Worm (Caenorhabditis elegans): ENCODE results near the gene fkh-7.

The fkh-7 gene

ce11 chrIV:5572693-5573092, 11.8 kb upstream of the fkh-7 start:
- TF ChIP-seq ceh-27 (GFP tag; optimal IDR thresholded peaks at IDR 0.05) (no peak), nhr-90 (tag; optimal IDR thresholded peaks at IDR 0.05) (no peak), ets-4 (GFP tag; optimal IDR thresholded peaks at IDR 0.05) (no peak), rpc-1 (optimal IDR thresholded peaks at IDR 0.05) (no peak), rpc-1 (tag; optimal IDR thresholded peaks at IDR 0.05) (no peak), unc-130 (GFP tag; optimal IDR thresholded peaks at IDR 0.05) (no peak), F52B5.7 (tag; optimal IDR thresholded peaks at IDR 0.05) (no peak), cebp-2 (GFP tag; IDR thresholded peaks at IDR 0.05) (no peak), rec-8 (tag; optimal IDR thresholded peaks at IDR 0.05) (no peak), ztf-26 (tag; optimal IDR thresholded peaks at IDR 0.05) (no peak), B0336.3 (GFP tag; IDR thresholded peaks at IDR 0.05) (no peak), lir-1 (GFP tag; conservative IDR thresholded peaks at IDR 0.05) (no peak), lsy-27 (tag; optimal IDR thresholded peaks at IDR 0.05; ENCODE audit: borderline replicate concordance, insufficient read depth) (no peak), C17E4.6 (GFP tag; IDR thresholded peaks at IDR 0.05) (no peak), snpc-4 (GFP tag; optimal IDR thresholded peaks at IDR 0.05) (no peak), snpc-4 (tag; optimal IDR thresholded peaks at IDR 0.05) (no peak), ceh-79 (tag; optimal IDR thresholded peaks at IDR 0.05) (no peak), D2030.7 (GFP tag; IDR thresholded peaks at IDR 0.05) (no peak)

- TF ChIP-seq unc-130 (GFP tag; optimal IDR thresholded peaks at IDR 0.05) (no peak), ztf-28 (GFP tag; IDR thresholded peaks at IDR 0.05) (no peak), xnd-1 (tag; optimal IDR thresholded peaks at IDR 0.05) (no peak)
Observed at ce11 chrIV:5574033-5574432, 10.5 kb upstream of the fkh-7 start, which contains the start of gene T12E12.6. Gene T12E12.6 (minus strand): TSS chrIV:5574133.

DNA sequence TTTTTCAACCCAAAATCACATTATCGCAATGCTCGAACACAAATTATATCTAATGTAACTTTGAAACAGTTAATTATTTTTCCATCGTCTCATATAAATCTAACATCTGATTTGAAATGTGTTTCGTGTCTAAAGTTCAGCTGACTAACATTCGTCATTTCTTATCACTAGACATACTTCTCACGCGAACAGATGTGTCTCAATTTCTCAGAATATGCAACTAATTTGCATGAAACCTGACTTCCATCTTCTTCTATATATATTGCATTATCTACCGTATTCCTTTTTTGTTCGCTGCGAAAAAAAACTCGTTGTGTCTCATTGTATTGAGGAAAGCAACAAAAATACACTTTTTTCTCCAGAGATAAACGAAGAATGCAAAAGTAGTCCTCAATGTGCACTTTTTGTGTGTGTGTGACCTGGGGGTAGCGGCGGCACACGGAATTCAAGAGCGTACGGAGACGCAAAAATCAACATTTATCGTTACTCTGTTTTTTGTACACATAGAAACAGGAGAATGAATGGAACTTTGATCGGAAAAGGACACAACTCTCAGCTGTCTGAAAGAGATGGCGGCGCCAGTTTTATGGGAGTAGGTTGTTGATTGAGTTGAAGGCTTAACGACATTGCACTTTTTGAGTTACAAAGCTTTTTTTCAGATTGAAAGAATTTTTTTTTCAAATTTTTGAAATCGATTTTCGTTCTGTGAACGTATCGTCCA, 3.7 kb upstream of the fkh-7 start:
- no peak for TF ChIP-seq C06A6.2 (GFP tag; conservative IDR thresholded peaks at IDR 0.05)
- TF ChIP-seq attf-5 (GFP tag; optimal IDR thresholded peaks at IDR 0.05) = no peak
- TF ChIP-seq B0035.1 (tag; optimal IDR thresholded peaks at IDR 0.05) = no peak
- TF ChIP-seq dox-1 (GFP tag; IDR thresholded peaks at IDR 0.05) = no peak
- no peak for TF ChIP-seq nhr-120 (GFP tag; IDR thresholded peaks at IDR 0.05)
- TF ChIP-seq nhr-179 (tag; optimal IDR thresholded peaks at IDR 0.05) = no peak
- no peak for TF ChIP-seq ztf-6 (GFP tag; IDR thresholded peaks at IDR 0.05)
- TF ChIP-seq nfya-1 (tag; optimal IDR thresholded peaks at IDR 0.05; ENCODE audit: borderline replicate concordance, insufficient read depth) = no peak
- TF ChIP-seq ztf-22 (GFP tag; optimal IDR thresholded peaks at IDR 0.05) = no peak
- no peak for TF ChIP-seq lir-1 (GFP tag; conservative IDR thresholded peaks at IDR 0.05)
- no peak for TF ChIP-seq ama-1 (optimal IDR thresholded peaks at IDR 0.05)
- TF ChIP-seq ama-1 (GFP tag; optimal IDR thresholded peaks at IDR 0.05) = no peak
- TF ChIP-seq lag-1 (GFP tag; IDR thresholded peaks at IDR 0.05) = no peak
- no peak for TF ChIP-seq chd-7 (tag; optimal IDR thresholded peaks at IDR 0.05)
- no peak for TF ChIP-seq bed-2 (GFP tag; IDR thresholded peaks at IDR 0.05)
- no peak for TF ChIP-seq Y67H2A.10 (GFP tag; conservative IDR thresholded peaks at IDR 0.05)
- TF ChIP-seq ztf-26 (tag; optimal IDR thresholded peaks at IDR 0.05) = no peak
- no peak for TF ChIP-seq Y95B8A.8 (GFP tag; IDR thresholded peaks at IDR 0.05)
- TF ChIP-seq F57A8.1 (GFP tag; optimal IDR thresholded peaks at IDR 0.05) = no peak
